Worm (Caenorhabditis elegans): ENCODE data around the gene Y119D3B.14.
A peak's percentile ranks its signal among the peaks of the same experiment; 100 is the strongest.

Gene Y119D3B.14

ce11 chrIII:1196192-1196591, 2.6 kb upstream of the Y119D3B.14 start, which contains the start of gene dss-1:
Gene dss-1, minus strand, starts transcription at chrIII:1196292.
- TF ChIP-seq ces-1 (GFP tag; optimal IDR thresholded peaks at IDR 0.05) (no peak), efl-3 (GFP tag; optimal IDR thresholded peaks at IDR 0.05) (no peak), fkh-10 (GFP tag; optimal IDR thresholded peaks at IDR 0.05) (no peak), mef-2 (tag; optimal IDR thresholded peaks at IDR 0.05) (no peak), swsn-7 (tag; optimal IDR thresholded peaks at IDR 0.05) (no peak), xbp-1 (tag; optimal IDR thresholded peaks at IDR 0.05) (no peak), nhr-76 (tag; optimal IDR thresholded peaks at IDR 0.05) (no peak), ceh-8 (GFP tag; optimal IDR thresholded peaks at IDR 0.05) (no peak), ceh-90 (tag; optimal IDR thresholded peaks at IDR 0.05) (no peak), efl-1 (optimal IDR thresholded peaks at IDR 0.05) (no peak), efl-1 (GFP tag; optimal IDR thresholded peaks at IDR 0.05 in 1 of 2) (no peak), isw-1 (GFP tag; IDR thresholded peaks at IDR 0.05) (no peak), skn-1 (tag; optimal IDR thresholded peaks at IDR 0.05) (no peak), tbx-2 (tag; optimal IDR thresholded peaks at IDR 0.05) (no peak)

ce11 chrIII:1181756-1182155, 11.9 kb downstream of the Y119D3B.14 start, which contains the start of gene nspg-8:
Gene nspg-8, plus strand, starts transcription at chrIII:1182056.
- TF ChIP-seq hlh-17 (GFP tag; optimal IDR thresholded peaks at IDR 0.05; ENCODE audit: borderline replicate concordance) (no peak), unc-62 (GFP tag; optimal IDR thresholded peaks at IDR 0.05) (no peak), blmp-1 (tag; optimal IDR thresholded peaks at IDR 0.05) (no peak), efl-3 (GFP tag; optimal IDR thresholded peaks at IDR 0.05) (no peak), nhr-85 (tag) (no peak), aly-2 (tag; optimal IDR thresholded peaks at IDR 0.05) (no peak), ztf-4 (tag; optimal IDR thresholded peaks at IDR 0.05) (no peak), ets-5 (GFP tag; IDR thresholded peaks at IDR 0.05) (no peak), dpl-1 (GFP tag; optimal IDR thresholded peaks at IDR 0.05) (no peak), sup-37 (GFP tag; optimal IDR thresholded peaks at IDR 0.05) (no peak), ceh-82 (tag; optimal IDR thresholded peaks at IDR 0.05) (no peak), ama-1 (optimal IDR thresholded peaks at IDR 0.05) (no peak), rnt-1 (tag; optimal IDR thresholded peaks at IDR 0.05) (no peak), pqm-1 (tag; optimal IDR thresholded peaks at IDR 0.05) (no peak)

ce11 chrIII:1179006-1179405, 14.6 kb downstream of the Y119D3B.14 start:
- TF ChIP-seq C16A3.4 (tag; optimal IDR thresholded peaks at IDR 0.05) (no peak), aha-1 (tag; optimal IDR thresholded peaks at IDR 0.05) (no peak), egl-13 (tag; optimal IDR thresholded peaks at IDR 0.05) (no peak), swsn-7 (tag; optimal IDR thresholded peaks at IDR 0.05) (no peak), pax-3 (tag; optimal IDR thresholded peaks at IDR 0.05) (no peak), lin-14 (GFP tag; optimal IDR thresholded peaks at IDR 0.05) (no peak), egl-27 (tag; optimal IDR thresholded peaks at IDR 0.05) (no peak), mdl-1 (tag; optimal IDR thresholded peaks at IDR 0.05) (no peak), xbp-1 (tag; optimal IDR thresholded peaks at IDR 0.05) (no peak), fkh-8 (tag; optimal IDR thresholded peaks at IDR 0.05) (no peak), ceh-63 (GFP tag; optimal IDR thresholded peaks at IDR 0.05) (no peak), Y116A8C.19 (tag; optimal IDR thresholded peaks at IDR 0.05; ENCODE audit: borderline replicate concordance) (no peak)

DNA sequence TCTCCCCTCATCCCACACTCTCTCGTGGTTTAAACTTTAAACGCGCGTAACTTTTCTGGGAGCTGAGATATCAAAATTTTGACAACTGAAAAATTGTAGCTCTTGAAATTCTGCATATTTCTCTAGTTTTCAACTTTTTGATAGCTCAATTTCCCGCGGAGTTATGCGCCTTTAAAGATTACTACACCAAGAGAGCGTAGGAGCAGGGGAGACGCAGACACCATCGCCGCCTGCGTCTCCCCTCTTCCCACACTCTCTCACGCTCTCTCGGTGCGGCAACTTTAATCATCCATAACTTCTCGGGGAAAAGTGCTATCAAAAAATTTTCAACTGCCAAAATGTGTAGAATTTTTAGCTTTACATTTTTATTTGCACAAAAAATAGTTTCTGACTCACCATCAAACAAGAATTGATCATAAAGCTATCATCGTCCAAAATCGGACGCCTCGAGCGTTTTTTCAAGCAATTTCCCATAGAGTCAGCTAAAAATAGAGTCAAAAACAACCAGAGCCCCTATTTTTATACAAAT, 17.5 kb downstream of the Y119D3B.14 start, which contains the start of gene eak-3:
Gene eak-3, minus strand, starts transcription at position 479 of the 529 bp plus-strand sequence.
- no peak for TF ChIP-seq pag-3 (tag; optimal IDR thresholded peaks at IDR 0.05; ENCODE audit: borderline replicate concordance, insufficient read depth)
- no peak for TF ChIP-seq efl-1 (optimal IDR thresholded peaks at IDR 0.05)
- TF ChIP-seq efl-1 (GFP tag; optimal IDR thresholded peaks at IDR 0.05 in 1 of 2): peak in 1 of 2 experiments; percentile 89

All from whole organism, L1 larva.